Worm (Caenorhabditis elegans): ENCODE data around the gene ceh-20.
A peak's percentile ranks its signal among the peaks of the same experiment; 100 is the strongest.

Gene ceh-20

DNA sequence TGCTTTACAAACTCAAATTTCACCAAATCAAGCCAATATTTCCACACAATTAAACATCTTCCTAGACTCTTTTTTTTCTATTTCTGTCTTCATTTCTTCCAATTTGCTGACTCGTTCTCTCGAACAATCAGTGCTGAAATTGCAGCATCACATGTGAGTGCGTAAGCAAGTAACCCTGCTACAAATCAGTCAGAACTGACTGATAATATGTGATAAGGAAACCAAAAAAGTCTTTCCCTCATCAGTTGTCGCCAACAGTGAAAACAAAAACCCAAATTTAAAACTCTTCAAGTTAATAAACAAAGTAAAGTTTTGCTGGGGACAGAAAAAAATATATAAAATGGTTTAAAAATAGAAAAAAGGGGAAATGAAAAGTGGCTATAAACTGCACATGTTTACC is 11.8 kb downstream of the ceh-20 start:
- TF ChIP-seq zip-4 (GFP tag; optimal IDR thresholded peaks at IDR 0.05) (no peak), zag-1 (tag; optimal IDR thresholded peaks at IDR 0.05) (no peak), unc-30 (tag; optimal IDR thresholded peaks at IDR 0.05) (no peak), ceh-63 (GFP tag; optimal IDR thresholded peaks at IDR 0.05) (no peak), blmp-1 (tag; optimal IDR thresholded peaks at IDR 0.05) (no peak), ceh-8 (GFP tag; optimal IDR thresholded peaks at IDR 0.05) (no peak), tbx-2 (tag; optimal IDR thresholded peaks at IDR 0.05) (no peak), nhr-76 (tag; optimal IDR thresholded peaks at IDR 0.05) (no peak), C16A3.4 (tag; optimal IDR thresholded peaks at IDR 0.05) (no peak), lsy-2 (tag; optimal IDR thresholded peaks at IDR 0.05) (no peak), lin-15B (tag; optimal IDR thresholded peaks at IDR 0.05) (no peak), xbp-1 (tag; optimal IDR thresholded peaks at IDR 0.05) (no peak), nhr-85 (tag) (no peak), nhr-20 (tag; optimal IDR thresholded peaks at IDR 0.05) (peak; percentile 9), lir-3 (tag; optimal IDR thresholded peaks at IDR 0.05; ENCODE audit: poor library complexity) (no peak), elt-2 (tag; optimal IDR thresholded peaks at IDR 0.05) (peak; percentile 59), vab-15 (tag; optimal IDR thresholded peaks at IDR 0.05) (no peak), snpc-4 (tag; optimal IDR thresholded peaks at IDR 0.05) (no peak), nhr-90 (tag; optimal IDR thresholded peaks at IDR 0.05; ENCODE audit: poor library complexity) (no peak), fos-1 (tag; optimal IDR thresholded peaks at IDR 0.05) (no peak), nhr-19 (GFP tag; conservative IDR thresholded peaks at IDR 0.05) (no peak), lin-35 (GFP tag; optimal IDR thresholded peaks at IDR 0.05) (peak in 1 of 2 experiments; percentile 38)

DNA sequence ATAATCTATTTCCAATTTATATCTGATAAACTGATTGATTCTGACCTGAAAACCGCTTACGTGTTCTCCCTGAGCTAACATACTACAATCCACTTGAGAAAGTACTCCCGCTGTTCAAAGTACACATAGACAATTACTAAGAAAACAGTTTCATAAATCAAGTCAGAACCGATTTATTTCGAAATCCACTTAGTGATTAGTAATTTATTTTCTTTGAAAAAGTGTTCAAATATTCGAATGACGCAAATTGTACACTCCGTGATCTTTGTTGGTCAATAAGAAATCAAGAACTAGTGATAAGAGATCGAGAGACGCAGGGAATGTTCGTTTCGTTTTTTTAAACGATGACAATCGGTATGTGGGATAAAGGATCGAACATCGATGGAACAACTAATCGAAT is 12.8 kb downstream of the ceh-20 start:
- TF ChIP-seq efl-1 (optimal IDR thresholded peaks at IDR 0.05) (no peak), efl-1 (GFP tag; optimal IDR thresholded peaks at IDR 0.05 in 1 of 2) (peak in 1 of 2 experiments; percentile 21), unc-86 (tag; optimal IDR thresholded peaks at IDR 0.05) (no peak)

DNA sequence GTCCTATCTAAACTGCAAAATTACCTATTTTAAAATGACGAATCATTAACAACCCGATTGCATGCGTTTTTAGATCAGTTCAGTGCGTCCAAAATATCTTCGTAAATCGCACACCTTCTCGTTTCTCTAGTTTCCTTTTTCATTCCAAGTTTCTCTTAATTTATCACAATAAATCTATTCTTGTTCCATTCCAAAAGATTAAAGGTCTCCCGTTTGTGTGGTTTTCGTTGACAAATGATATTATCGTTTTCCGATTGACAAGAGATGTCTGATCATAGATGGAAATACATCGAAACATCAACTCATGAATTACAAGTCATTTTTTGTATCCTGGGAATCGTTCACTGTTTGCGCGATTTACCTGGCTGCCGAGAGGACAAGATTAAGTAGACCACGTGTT is 13.5 kb downstream of the ceh-20 start:
- TF ChIP-seq nhr-28 (tag; optimal IDR thresholded peaks at IDR 0.05) (no peak), unc-62 (GFP tag; optimal IDR thresholded peaks at IDR 0.05) (no peak), mef-2 (tag; optimal IDR thresholded peaks at IDR 0.05) (no peak), dsc-1 (tag; optimal IDR thresholded peaks at IDR 0.05) (no peak), ztf-11 (tag; optimal IDR thresholded peaks at IDR 0.05) (no peak), lsy-2 (tag; optimal IDR thresholded peaks at IDR 0.05) (peak in 1 of 2 experiments; percentile 23), snpc-4 (tag; optimal IDR thresholded peaks at IDR 0.05) (no peak), sptf-1 (tag; optimal IDR thresholded peaks at IDR 0.05) (no peak), fkh-4 (tag; optimal IDR thresholded peaks at IDR 0.05; ENCODE audit: borderline replicate concordance) (no peak), tbx-2 (tag; optimal IDR thresholded peaks at IDR 0.05) (peak; percentile 18), unc-98 (GFP tag; IDR thresholded peaks at IDR 0.05) (no peak), egl-13 (tag; optimal IDR thresholded peaks at IDR 0.05) (no peak), nhr-85 (tag) (peak; percentile 25), elt-2 (tag; optimal IDR thresholded peaks at IDR 0.05) (no peak), lin-15B (tag; optimal IDR thresholded peaks at IDR 0.05) (no peak), nhr-47 (tag; optimal IDR thresholded peaks at IDR 0.05) (no peak), elt-3 (tag; optimal IDR thresholded peaks at IDR 0.05) (peak in 3 of 6 experiments; percentile 34 to 45 (median 35)), lin-14 (GFP tag; optimal IDR thresholded peaks at IDR 0.05) (peak; percentile 47), snu-23 (GFP tag; optimal IDR thresholded peaks at IDR 0.05) (peak; percentile 11), alr-1 (tag; optimal IDR thresholded peaks at IDR 0.05; ENCODE audit: borderline replicate concordance) (no peak), nhr-71 (tag; optimal IDR thresholded peaks at IDR 0.05) (peak; percentile 19), xbp-1 (tag; optimal IDR thresholded peaks at IDR 0.05) (no peak), blmp-1 (tag; optimal IDR thresholded peaks at IDR 0.05) (peak; percentile 81), lin-13 (GFP tag; optimal IDR thresholded peaks at IDR 0.05) (no peak), dpl-1 (GFP tag; optimal IDR thresholded peaks at IDR 0.05) (no peak), nhr-19 (GFP tag; conservative IDR thresholded peaks at IDR 0.05) (peak; percentile 26; the same call in 1 of the 2 replicates), irx-1 (tag; optimal IDR thresholded peaks at IDR 0.05) (no peak), ets-5 (GFP tag; IDR thresholded peaks at IDR 0.05) (no peak), isw-1 (GFP tag; IDR thresholded peaks at IDR 0.05) (no peak), ztf-4 (tag; optimal IDR thresholded peaks at IDR 0.05) (no peak), nhr-20 (tag; optimal IDR thresholded peaks at IDR 0.05) (peak; percentile 21), nhr-237 (tag; optimal IDR thresholded peaks at IDR 0.05) (no peak), lin-35 (GFP tag; optimal IDR thresholded peaks at IDR 0.05) (no peak)
